Fruit fly (Drosophila melanogaster) whole organism, embryonic: Measurements from ENCODE around the gene Gss1.
A peak's percentile ranks its signal among the peaks of the same experiment; 100 is the strongest.

ENCODE experiments used
- Awh ChIP-seq: fragments of 200-800 bp; sonication (Bioruptor generic); IDR thresholded peaks from 2 replicates; pipeline ENCODE4, ENCODE4 v1.3.6; 2022; ENCODE audit warnings: missing biosample characterization, missing genetic modification characterization
- BEAF-32 ChIP-seq: fragments of 200-800 bp; sonication (Bioruptor generic); optimal IDR thresholded peaks from 3 replicates; lab custom pipeline; 2017; ENCODE audit warnings: missing biosample characterization, missing genetic modification characterization, mild to moderate bottlenecking, moderate library complexity, missing genetic modification reagents
- CG10147 ChIP-seq: fragments of 200-800 bp; sonication (Bioruptor generic); optimal IDR thresholded peaks from 2 replicates; lab custom pipeline; 2019; ENCODE audit warnings: missing biosample characterization, mild to moderate bottlenecking, missing genetic modification characterization, moderate library complexity
- CG10267 ChIP-seq: fragments of 200-800 bp; sonication (Bioruptor generic); optimal IDR thresholded peaks from 2 replicates; lab custom pipeline; 2018; ENCODE audit warnings: missing biosample characterization, mild to moderate bottlenecking, missing genetic modification characterization, moderate library complexity
- CG11504 ChIP-seq: fragments of 200-800 bp; sonication (Bioruptor generic); optimal IDR thresholded peaks from 3 replicates; lab custom pipeline; 2019; ENCODE audit warnings: missing biosample characterization, mild to moderate bottlenecking, missing genetic modification characterization, moderate library complexity
- CG11723 ChIP-seq: fragments of 200-800 bp; sonication (Bioruptor generic); optimal IDR thresholded peaks from 2 replicates; lab custom pipeline; 2017; ENCODE audit warnings: missing biosample characterization, mild to moderate bottlenecking, missing genetic modification characterization
- CG12071 ChIP-seq: fragments of 200-800 bp; sonication (Bioruptor generic); optimal IDR thresholded peaks from 3 replicates; lab custom pipeline; 2018; ENCODE audit warnings: missing biosample characterization, mild to moderate bottlenecking, missing genetic modification characterization
- CG12391 ChIP-seq: fragments of 200-800 bp; sonication (Bioruptor generic); optimal IDR thresholded peaks from 3 replicates; lab custom pipeline; 2018; ENCODE audit warnings: missing biosample characterization, mild to moderate bottlenecking, missing genetic modification characterization, moderate library complexity
- CG12769 ChIP-seq: fragments of 200-800 bp; sonication (Bioruptor generic); optimal IDR thresholded peaks from 2 replicates; lab custom pipeline; 2019; ENCODE audit warnings: missing biosample characterization, mild to moderate bottlenecking, missing genetic modification characterization, moderate library complexity
- CG13296 ChIP-seq: fragments of 200-800 bp; sonication (Bioruptor generic); optimal IDR thresholded peaks from 3 replicates; lab custom pipeline; 2018; ENCODE audit warnings: missing biosample characterization, mild to moderate bottlenecking, missing genetic modification characterization
- CG15514 ChIP-seq: fragments of 200-800 bp; sonication (Bioruptor generic); optimal IDR thresholded peaks from 3 replicates; lab custom pipeline; 2017; ENCODE audit warnings: missing biosample characterization, missing genetic modification characterization, mild to moderate bottlenecking, moderate library complexity, missing genetic modification reagents
- CG2129 ChIP-seq: fragments of 200-800 bp; sonication (Bioruptor generic); IDR thresholded peaks from 2 replicates; pipeline ENCODE4 v1.3.6; 2022; ENCODE audit warnings: missing biosample characterization, missing genetic modification characterization; ENCODE audit not compliant: partially characterized antibody
- CG6683 ChIP-seq: fragments of 200-800 bp; sonication (Bioruptor generic); optimal IDR thresholded peaks from 2 replicates; lab custom pipeline; 2017; ENCODE audit warnings: missing biosample characterization, mild to moderate bottlenecking, missing genetic modification characterization, missing genetic modification reagents
- CG7271 ChIP-seq: fragments of 200-800 bp; sonication (Bioruptor generic); optimal IDR thresholded peaks from 2 replicates; lab custom pipeline; 2018; ENCODE audit warnings: missing biosample characterization, mild to moderate bottlenecking, missing genetic modification characterization, moderate library complexity
- CG7786 ChIP-seq: fragments of 200-800 bp; sonication (Bioruptor generic); optimal IDR thresholded peaks from 2 replicates; lab custom pipeline; 2016; ENCODE audit warnings: missing biosample characterization, missing genetic modification characterization
- CG7928 ChIP-seq: fragments of 200-800 bp; sonication (Bioruptor generic); optimal IDR thresholded peaks from 2 replicates; lab custom pipeline; 2017; ENCODE audit warnings: missing biosample characterization, mild to moderate bottlenecking, missing genetic modification characterization
- CG9437 ChIP-seq: fragments of 200-800 bp; sonication (Bioruptor generic); optimal IDR thresholded peaks from 2 replicates; lab custom pipeline; 2018; ENCODE audit warnings: missing biosample characterization, mild to moderate bottlenecking, missing genetic modification characterization
- CG9727 ChIP-seq: fragments of 200-800 bp; sonication (Bioruptor generic); optimal IDR thresholded peaks from 3 replicates; lab custom pipeline; 2017; ENCODE audit warnings: missing biosample characterization, mild to moderate bottlenecking, missing genetic modification characterization
- CoRest ChIP-seq: fragments of 200-800 bp; sonication (Bioruptor generic); optimal IDR thresholded peaks from 3 replicates; lab custom pipeline; 2018; ENCODE audit warnings: missing biosample characterization, mild to moderate bottlenecking, missing genetic modification characterization, moderate library complexity
- Dfd ChIP-seq, 2 experiments: fragments of >200 bp; optimal IDR thresholded peaks; 2 replicates each; lab custom pipeline; 2017; ENCODE audit warnings: missing biosample characterization in 2 of 2, missing genetic modification characterization in 2 of 2
- Doc3 ChIP-seq: fragments of 200-800 bp; sonication (Bioruptor generic); IDR thresholded peaks from 3 replicates; pipeline ENCODE4 v1.3.6; 2022; ENCODE audit warnings: missing biosample characterization, missing genetic modification characterization; ENCODE audit not compliant: partially characterized antibody
- Ets65A ChIP-seq: fragments of 200-800 bp; sonication (Bioruptor generic); peaks from one replicate; lab custom pipeline; 2016; ENCODE audit warnings: missing biosample characterization, missing genetic modification characterization
- Hey ChIP-seq: fragments of 200-800 bp; sonication (Bioruptor generic); optimal IDR thresholded peaks from 3 replicates; lab custom pipeline; 2018; ENCODE audit warnings: missing biosample characterization, mild to moderate bottlenecking, missing genetic modification characterization
- Hr78 ChIP-seq, 2 experiments: fragments of 200-800 bp in 1 of 2; fragments of >200 bp in 1 of 2; sonication (Bioruptor generic) in 1 of 2; optimal IDR thresholded peaks; 2 replicates each; lab custom pipeline; 2017 to 2019; ENCODE audit warnings: missing biosample characterization in 2 of 2, missing genetic modification characterization in 2 of 2, mild to moderate bottlenecking in 1 of 2, moderate library complexity in 1 of 2
- Lhr ChIP-seq: fragments of 200-800 bp; sonication (Bioruptor generic); optimal IDR thresholded peaks from 3 replicates; lab custom pipeline; 2017; ENCODE audit warnings: mild to moderate bottlenecking, missing biosample characterization, missing genetic modification reagents, missing genetic modification characterization
- PHDP ChIP-seq: fragments of 200-800 bp; sonication (Bioruptor generic); optimal IDR thresholded peaks from 3 replicates; lab custom pipeline; 2018; ENCODE audit warnings: missing biosample characterization, mild to moderate bottlenecking, missing genetic modification characterization, moderate library complexity
- Ptx1 ChIP-seq: fragments of 200-800 bp; sonication (Bioruptor generic); IDR thresholded peaks from 2 replicates; pipeline ENCODE4 v1.3.6; 2022; ENCODE audit warnings: missing biosample characterization, missing genetic modification characterization
- Scr ChIP-seq: fragments of 200-800 bp; sonication (Bioruptor generic); IDR thresholded peaks from 2 replicates; pipeline ENCODE4 v1.3.6; 2022; ENCODE audit warnings: missing biosample characterization, missing genetic modification characterization; ENCODE audit not compliant: partially characterized antibody
- Sry-β ChIP-seq: fragments of 200-800 bp; sonication (Bioruptor generic); optimal IDR thresholded peaks from 2 replicates; lab custom pipeline; 2018; ENCODE audit warnings: missing biosample characterization, mild to moderate bottlenecking, missing genetic modification characterization, moderate library complexity
- TFAM ChIP-seq: fragments of 200-800 bp; sonication (Bioruptor generic); optimal IDR thresholded peaks from 2 replicates; lab custom pipeline; 2017; ENCODE audit warnings: missing biosample characterization, missing genetic modification characterization, inconsistent platforms
- Xbp1 ChIP-seq: fragments of 200-800 bp; sonication (Bioruptor generic); optimal IDR thresholded peaks from 3 replicates; lab custom pipeline; 2016; ENCODE audit warnings: missing biosample characterization, mild to moderate bottlenecking, missing genetic modification characterization
- YL-1 ChIP-seq: fragments of 200-800 bp; sonication (Bioruptor generic); optimal IDR thresholded peaks from 3 replicates; lab custom pipeline; 2017; ENCODE audit warnings: missing biosample characterization, mild to moderate bottlenecking, missing genetic modification characterization
- az2 ChIP-seq: fragments of 200-800 bp; sonication (Bioruptor generic); optimal IDR thresholded peaks from 3 replicates; lab custom pipeline; 2016; ENCODE audit warnings: missing biosample characterization, missing genetic modification characterization
- danr ChIP-seq: fragments of 200-800 bp; sonication (Bioruptor generic); IDR thresholded peaks from 2 replicates; pipeline ENCODE4 v1.3.6; 2022; ENCODE audit warnings: missing biosample characterization, missing genetic modification characterization
- fd3F ChIP-seq: fragments of 200-800 bp; sonication (Bioruptor generic); optimal IDR thresholded peaks from 2 replicates; lab custom pipeline; 2018; ENCODE audit warnings: missing biosample characterization, mild to moderate bottlenecking, missing genetic modification characterization, moderate library complexity
- fd96Cb ChIP-seq: fragments of 200-800 bp; sonication (Bioruptor generic); optimal IDR thresholded peaks from 2 replicates; lab custom pipeline; 2018; ENCODE audit warnings: missing biosample characterization, mild to moderate bottlenecking, missing genetic modification characterization, moderate library complexity
- ftz-f1 ChIP-seq: fragments of 200-800 bp; sonication (Bioruptor generic); optimal IDR thresholded peaks from 2 replicates; lab custom pipeline; 2016; ENCODE audit warnings: missing biosample characterization, missing genetic modification characterization
- hbn ChIP-seq: fragments of 200-800 bp; sonication (Bioruptor generic); IDR thresholded peaks from 2 replicates; pipeline ENCODE4 v1.3.6; 2022; ENCODE audit warnings: missing biosample characterization, missing genetic modification characterization; ENCODE audit not compliant: partially characterized antibody
- luna ChIP-seq: fragments of 200-800 bp; sonication (Bioruptor generic); optimal IDR thresholded peaks from 2 replicates; lab custom pipeline; 2016; ENCODE audit warnings: missing biosample characterization, missing genetic modification characterization
- scrt ChIP-seq: fragments of 200-800 bp; sonication (Bioruptor generic); optimal IDR thresholded peaks from 2 replicates; lab custom pipeline; 2018; ENCODE audit warnings: missing biosample characterization, mild to moderate bottlenecking, missing genetic modification characterization, moderate library complexity
- sens-2 ChIP-seq: fragments of 200-800 bp; sonication (Bioruptor generic); IDR thresholded peaks from 2 replicates; pipeline ENCODE4 v1.3.6; 2022; ENCODE audit warnings: missing biosample characterization, missing genetic modification characterization
- seq ChIP-seq: fragments of 200-800 bp; sonication (Bioruptor generic); IDR thresholded peaks from 2 replicates; pipeline ENCODE4 v1.3.6; 2022; ENCODE audit warnings: missing biosample characterization, missing genetic modification characterization
- sima ChIP-seq: fragments of 200-800 bp; sonication (Bioruptor generic); optimal IDR thresholded peaks from 2 replicates; lab custom pipeline; 2016; ENCODE audit warnings: missing biosample characterization, missing genetic modification characterization
- sob ChIP-seq: fragments of 200-800 bp; sonication (Bioruptor generic); IDR thresholded peaks from 2 replicates; pipeline ENCODE4 v1.3.6; 2022; ENCODE audit warnings: missing biosample characterization, missing genetic modification characterization
- stc ChIP-seq: fragments of 200-800 bp; sonication (Bioruptor generic); IDR thresholded peaks from 2 replicates; pipeline ENCODE4 v1.3.6; 2022; ENCODE audit warnings: missing biosample characterization, missing genetic modification characterization
- tna ChIP-seq: fragments of 200-800 bp; sonication (Bioruptor generic); IDR thresholded peaks from 2 replicates; pipeline ENCODE4 v1.3.6; 2022; ENCODE audit warnings: missing biosample characterization, missing genetic modification characterization; ENCODE audit not compliant: partially characterized antibody
- toy ChIP-seq: fragments of 200-800 bp; sonication (Bioruptor generic); IDR thresholded peaks from 2 replicates; pipeline ENCODE4 v1.3.6; 2022; ENCODE audit warnings: missing biosample characterization, missing genetic modification characterization
- trem ChIP-seq: fragments of 200-800 bp; optimal IDR thresholded peaks from 3 replicates; lab custom pipeline; 2019; ENCODE audit warnings: missing biosample characterization, mild to moderate bottlenecking, missing genetic modification characterization, moderate library complexity

Gss1 gene

dm6 chrX:17880269-17880889, 9.0 kb upstream of the Gss1 start (continued):
- TF ChIP-seq trem (tag; lab: Kevin White, UChicago): peak; percentile 65
- peak; percentile 91 for TF ChIP-seq danr (GFP tag; lab: Robert Waterston, UW)
- TF ChIP-seq az2 (GFP tag; lab: Kevin White, UChicago): peak; percentile 95
- TF ChIP-seq Hr78 (GFP tag; optimal IDR thresholded peaks at IDR 0.05; lab: Kevin White, UChicago): peak in 1 of 2 experiments; percentile 86
- peak; percentile 72 for TF ChIP-seq CG10267 (tag; lab: Kevin White, UChicago)
- TF ChIP-seq CG12391 (tag; lab: Kevin White, UChicago): peak; percentile 94
- peak; percentile 14 for TF ChIP-seq Sry-β
- no peak for TF ChIP-seq hbn (GFP tag; lab: Robert Waterston, UW)
- TF ChIP-seq Ets65A (GFP tag; lab: Kevin White, UChicago): peak; percentile 99
- TF ChIP-seq Xbp1: peak; percentile 98
- TF ChIP-seq tna (GFP tag; lab: Robert Waterston, UW): no peak
- peak; percentile 85 for TF ChIP-seq Hey (tag; lab: Kevin White, UChicago)
- peak; percentile 75 for TF ChIP-seq CG7928 (GFP tag; lab: Kevin White, UChicago)
- TF ChIP-seq PHDP (tag; lab: Kevin White, UChicago): peak; percentile 96
- TF ChIP-seq YL-1 (GFP tag; lab: Kevin White, UChicago): peak; percentile 78
- peak; percentile 89 for TF ChIP-seq CG9437 (GFP tag; lab: Kevin White, UChicago)
- TF ChIP-seq Scr: no peak
- TF ChIP-seq CG9727: peak; percentile 91
- TF ChIP-seq Lhr (GFP tag; lab: Kevin White, UChicago): peak; percentile 77
- peak; percentile 96 for TF ChIP-seq CoRest (tag; lab: Kevin White, UChicago)
- TF ChIP-seq fd96Cb: peak; percentile 90
- peak; percentile 95 for TF ChIP-seq CG12071 (GFP tag; lab: Kevin White, UChicago)
- TF ChIP-seq seq: peak; percentile 91
- peak; percentile 86 for TF ChIP-seq scrt (GFP tag; lab: Kevin White, UChicago)
- TF ChIP-seq CG12769 (tag; lab: Kevin White, UChicago): peak; percentile 99
- peak; percentile 95 for TF ChIP-seq sob (GFP tag; lab: Robert Waterston, UW)
- peak; percentile 83 for TF ChIP-seq CG15514
- TF ChIP-seq CG13296 (GFP tag; lab: Kevin White, UChicago): peak; percentile 90
- peak; percentile 93 for TF ChIP-seq luna
- TF ChIP-seq fd3F (GFP tag; lab: Kevin White, UChicago): peak; percentile 91
- peak; percentile 89 for TF ChIP-seq CG10147 (GFP tag; lab: Kevin White, UChicago)
- peak; percentile 66 for TF ChIP-seq ftz-f1 (GFP tag; lab: Kevin White, UChicago)
- no peak for TF ChIP-seq Dfd (GFP tag; optimal IDR thresholded peaks at IDR 0.05; lab: Kevin White, UChicago)
- TF ChIP-seq CG6683: peak; percentile 71
- TF ChIP-seq Ptx1 (GFP tag; lab: Robert Waterston, UW): peak; percentile 97
- TF ChIP-seq CG2129 (GFP tag; lab: Robert Waterston, UW): no peak
- no peak for TF ChIP-seq TFAM (GFP tag; lab: Kevin White, UChicago)
- peak; percentile 91 for TF ChIP-seq toy (GFP tag; lab: Robert Waterston, UW)
- peak; percentile 88 for TF ChIP-seq sens-2 (GFP tag; lab: Robert Waterston, UW)
- TF ChIP-seq CG11504 (tag; lab: Kevin White, UChicago): peak; percentile 94
- peak; percentile 94 for TF ChIP-seq CG11723 (GFP tag; lab: Kevin White, UChicago)
- peak; percentile 11 for TF ChIP-seq BEAF-32 (GFP tag; lab: Kevin White, UChicago)
- TF ChIP-seq stc (GFP tag; lab: Robert Waterston, UW): peak; percentile 93
- peak; percentile 92 for TF ChIP-seq Awh (GFP tag; lab: Robert Waterston, UW)
- TF ChIP-seq CG7271 (tag; lab: Kevin White, UChicago): peak; percentile 9
- peak; percentile 92 for TF ChIP-seq CG7786 (GFP tag; lab: Kevin White, UChicago)
- TF ChIP-seq sima (GFP tag; lab: Kevin White, UChicago): peak; percentile 79
- TF ChIP-seq Doc3 (GFP tag; lab: Robert Waterston, UW): no peak
